Fruit fly (Drosophila melanogaster) whole organism, wandering third instar larva: Measurements from ENCODE around the gene Rbp1-like.

Experiments
- Abd-B ChIP-seq: fragments of >200 bp; optimal IDR thresholded peaks from 2 replicates; lab custom pipeline; 2017; ENCODE audit warnings: missing biosample characterization, missing genetic modification characterization
- CG32264 ChIP-seq: fragments of 200-800 bp; sonication (Bioruptor generic); optimal IDR thresholded peaks from 2 replicates; lab custom pipeline; 2016; ENCODE audit warnings: missing biosample characterization, missing genetic modification characterization
- CG9705 ChIP-seq: fragments of 200-800 bp; sonication (Bioruptor generic); optimal IDR thresholded peaks from 2 replicates; lab custom pipeline; 2018; ENCODE audit warnings: missing biosample characterization, mild to moderate bottlenecking, missing genetic modification characterization
- CrebA ChIP-seq: fragments of 200-800 bp; sonication (Bioruptor generic); optimal IDR thresholded peaks from 2 replicates; lab custom pipeline; 2016; ENCODE audit warnings: missing biosample characterization, mild to moderate bottlenecking, missing genetic modification characterization, borderline replicate concordance
- Dfd ChIP-seq: fragments of >200 bp; optimal IDR thresholded peaks from 2 replicates; lab custom pipeline; 2017; ENCODE audit warnings: missing biosample characterization, missing genetic modification characterization
- Dif ChIP-seq: fragments of 200-275, 200-300 bp; sonication (Bioruptor generic); optimal IDR thresholded peaks from 2 replicates; lab custom pipeline; 2018; ENCODE audit warnings: missing biosample characterization, missing genetic modification characterization; ENCODE audit not compliant: partially characterized antibody
- GATAd ChIP-seq: sonication (Bioruptor generic); optimal IDR thresholded peaks from 2 replicates; lab custom pipeline; 2016; ENCODE audit warnings: missing biosample characterization, missing genetic modification characterization
- HLH106 ChIP-seq: fragments of 200-800 bp; optimal IDR thresholded peaks from 3 replicates; lab custom pipeline; 2019; ENCODE audit warnings: missing biosample characterization, mild to moderate bottlenecking, missing genetic modification characterization, moderate library complexity
- Hnf4 ChIP-seq: fragments of 200-800 bp; sonication (Bioruptor generic); optimal IDR thresholded peaks from 2 replicates; lab custom pipeline; 2016; ENCODE audit warnings: missing biosample characterization, mild to moderate bottlenecking, missing genetic modification characterization
- Hr78 ChIP-seq: fragments of >200 bp; optimal IDR thresholded peaks from 2 replicates; lab custom pipeline; 2017; ENCODE audit warnings: missing biosample characterization, missing genetic modification characterization
- Hr83 ChIP-seq: fragments of 200-300 bp; sonication (Bioruptor generic); optimal IDR thresholded peaks from 2 replicates; lab custom pipeline; 2016; ENCODE audit warnings: missing biosample characterization, mild to moderate bottlenecking, missing genetic modification characterization, moderate library complexity; ENCODE audit not compliant: poor library complexity, severe bottlenecking
- Jra ChIP-seq: sonication (Bioruptor generic); optimal IDR thresholded peaks from 2 replicates; lab custom pipeline; 2016; ENCODE audit warnings: missing biosample characterization, missing genetic modification characterization
- Mio ChIP-seq: sonication (Bioruptor generic); optimal IDR thresholded peaks from 2 replicates; lab custom pipeline; 2016; ENCODE audit warnings: missing biosample characterization, missing genetic modification characterization
- Myc ChIP-seq: fragments of >200 bp; optimal IDR thresholded peaks from 2 replicates; lab custom pipeline; 2017
- N ChIP-seq: fragments of >200 bp; optimal IDR thresholded peaks from 2 replicates; lab custom pipeline; 2018; ENCODE audit warnings: missing biosample characterization, missing external identifiers, missing genetic modification characterization
- OdsH ChIP-seq: fragments of 200-800 bp; sonication (Bioruptor generic); optimal IDR thresholded peaks from 2 replicates; lab custom pipeline; 2016; ENCODE audit warnings: missing biosample characterization, mild to moderate bottlenecking, missing genetic modification characterization
- Rel ChIP-seq, 2 experiments: fragments of 200-800 bp; sonication (Bioruptor generic) in 1 of 2; optimal IDR thresholded peaks; 2 replicates in 1 of 2; 3 replicates in 1 of 2; lab custom pipeline; 2016 to 2019; ENCODE audit warnings: mild to moderate bottlenecking in 2 of 2, missing biosample characterization in 2 of 2, missing genetic modification characterization in 2 of 2, moderate library complexity in 1 of 2
- Sp1 ChIP-seq: fragments of 200-800 bp; sonication (Bioruptor generic); optimal IDR thresholded peaks from 3 replicates; lab custom pipeline; 2019; ENCODE audit warnings: missing biosample characterization, mild to moderate bottlenecking, missing genetic modification characterization, moderate library complexity
- Vsx2 ChIP-seq: fragments of 200-300, 225-300 bp; sonication (Bioruptor generic); optimal IDR thresholded peaks from 2 replicates; lab custom pipeline; 2018; ENCODE audit warnings: missing biosample characterization, missing genetic modification characterization; ENCODE audit not compliant: partially characterized antibody
- brk ChIP-seq: fragments of 200-800 bp; sonication (Bioruptor generic); optimal IDR thresholded peaks from 2 replicates; lab custom pipeline; 2016; ENCODE audit warnings: missing biosample characterization, mild to moderate bottlenecking, missing genetic modification characterization
- dl ChIP-seq, 2 experiments: fragments of 175-275, 200-275 bp in 1 of 2; fragments of 200-275 bp in 1 of 2; sonication (Bioruptor generic); optimal IDR thresholded peaks; lab custom pipeline; 2018; ENCODE audit warnings: mild to moderate bottlenecking in 2 of 2, missing biosample characterization in 2 of 2, missing genetic modification characterization in 2 of 2, moderate library complexity in 2 of 2; ENCODE audit not compliant: partially characterized antibody in 2 of 2, insufficient read depth in 1 of 2
- dmrt93B ChIP-seq: fragments of 200-800 bp; sonication (Bioruptor generic); optimal IDR thresholded peaks from 2 replicates; lab custom pipeline; 2018; ENCODE audit warnings: missing biosample characterization, mild to moderate bottlenecking, missing genetic modification characterization
- fru ChIP-seq: fragments of 200-800 bp; sonication (Bioruptor generic); optimal IDR thresholded peaks from 3 replicates; lab custom pipeline; 2016; ENCODE audit warnings: missing biosample characterization, mild to moderate bottlenecking, missing genetic modification characterization
- h ChIP-seq: fragments of 200-800 bp; sonication (Bioruptor generic); optimal IDR thresholded peaks from 3 replicates; lab custom pipeline; 2016; ENCODE audit warnings: missing biosample characterization, mild to moderate bottlenecking, missing genetic modification characterization
- jim ChIP-seq: fragments of 175-275, 200-325 bp; sonication (Bioruptor generic); optimal IDR thresholded peaks from 2 replicates; lab custom pipeline; 2016; ENCODE audit warnings: missing biosample characterization, mild to moderate bottlenecking, missing genetic modification characterization
- pan ChIP-seq: fragments of >200 bp; optimal IDR thresholded peaks from 2 replicates; lab custom pipeline; 2017
- psq ChIP-seq: fragments of 200-800 bp; sonication (Bioruptor generic); optimal IDR thresholded peaks from 3 replicates; lab custom pipeline; 2017; ENCODE audit warnings: missing biosample characterization, mild to moderate bottlenecking, missing genetic modification characterization, moderate library complexity
- rgr ChIP-seq: fragments of 200-800 bp; sonication (Bioruptor generic); optimal IDR thresholded peaks from 3 replicates; lab custom pipeline; 2016; ENCODE audit warnings: missing biosample characterization, mild to moderate bottlenecking, missing genetic modification characterization
- sage ChIP-seq: fragments of 200-800 bp; sonication (Bioruptor generic); optimal IDR thresholded peaks from 2 replicates; lab custom pipeline; 2016; ENCODE audit warnings: missing biosample characterization, mild to moderate bottlenecking, missing genetic modification characterization
- tai ChIP-seq: sonication (Bioruptor generic); optimal IDR thresholded peaks from 2 replicates; lab custom pipeline; 2016; ENCODE audit warnings: missing biosample characterization, missing genetic modification characterization
- usp ChIP-seq: fragments of >200 bp; optimal IDR thresholded peaks from 2 replicates; lab custom pipeline; 2017; ENCODE audit warnings: missing biosample characterization, missing genetic modification characterization
- woc ChIP-seq: sonication (Bioruptor generic); optimal IDR thresholded peaks from 2 replicates; lab custom pipeline; 2016; ENCODE audit warnings: missing biosample characterization, mild to moderate bottlenecking, missing genetic modification characterization

Rbp1-like gene

DNA sequence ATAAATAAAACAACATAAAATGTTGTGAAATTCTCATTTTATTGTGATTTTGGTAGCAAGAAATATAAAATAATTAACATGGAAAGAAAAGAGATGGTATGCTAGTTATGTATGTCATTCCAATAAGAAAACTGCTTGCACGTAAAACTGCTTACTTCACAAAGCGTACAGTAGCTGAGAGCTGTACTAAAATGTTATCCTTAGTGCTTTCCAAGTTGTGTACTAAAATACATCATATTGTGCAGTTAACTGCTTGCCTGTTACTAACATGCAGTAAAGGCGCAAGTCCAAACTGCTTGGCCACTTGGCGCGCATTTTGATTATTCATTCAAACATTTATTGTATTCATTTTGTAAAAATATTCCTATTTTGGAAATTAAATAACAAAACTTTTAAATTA lies 36.4 kb upstream of the Rbp1-like start:
- TF ChIP-seq pan (no peak), Mio (GFP tag; lab: Kevin White, UChicago) (no peak), Myc (lab: Kevin White, UChicago) (peak; percentile 73), dmrt93B (GFP tag; lab: Kevin White, UChicago) (no peak), OdsH (no peak), N (peak; percentile 66)

DNA sequence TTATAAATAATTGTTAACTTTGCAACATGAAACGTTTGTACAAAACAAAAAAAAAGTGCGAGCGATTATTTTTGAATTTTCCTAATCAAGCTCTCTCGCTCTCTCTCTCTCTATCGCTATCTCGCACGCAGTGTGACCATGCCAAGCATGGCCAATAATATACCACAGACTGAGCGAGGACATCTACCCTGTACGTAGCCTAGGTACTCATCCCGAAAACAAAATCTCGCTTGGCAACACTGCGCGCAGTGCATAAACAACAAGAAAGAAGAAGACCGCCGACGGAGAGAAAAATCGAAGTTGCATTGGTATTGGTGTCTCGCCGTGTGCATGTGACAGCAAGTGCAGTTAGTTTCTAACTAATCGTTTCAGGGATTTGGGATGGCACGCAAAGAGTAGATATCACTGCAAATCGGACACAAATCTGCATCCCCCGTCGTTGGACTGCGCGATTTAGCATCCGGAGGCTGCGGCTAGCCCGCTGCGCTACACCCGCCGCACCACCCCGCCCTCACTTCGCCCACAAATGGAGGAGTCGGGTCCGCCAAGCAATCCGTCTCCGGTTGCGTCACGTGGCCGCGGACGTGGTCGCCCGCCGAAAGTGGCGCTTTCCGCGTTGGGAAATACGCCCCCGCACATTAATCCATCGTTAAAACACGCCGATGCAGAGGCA lies 28.4 kb upstream of the Rbp1-like start, which contains the start of the genes CG1998 and Set2:
Gene CG1998, minus strand, starts transcription at position 134 of the 673 bp plus-strand sequence.
Gene Set2, plus strand, starts transcription at position 302 of the 673 bp plus-strand sequence.
- TF ChIP-seq HLH106 (tag; lab: Kevin White, UChicago) (peak; percentile 18), pan (no peak), Mio (GFP tag; lab: Kevin White, UChicago) (no peak), Hr78 (GFP tag; lab: Kevin White, UChicago) (no peak), jim (GFP tag; lab: Kevin White, UChicago) (no peak), CG9705 (peak; percentile 0), Sp1 (GFP tag; lab: Kevin White, UChicago) (peak; percentile 20), Jra (no peak), sage (no peak), dl (GFP tag; optimal IDR thresholded peaks at IDR 0.05; lab: Kevin White, UChicago; ENCODE audit: insufficient read depth in 1 of 2, partially characterized antibody in 2 of 2) (no peak), GATAd (GFP tag; lab: Kevin White, UChicago) (no peak), Hr83 (GFP tag; lab: Kevin White, UChicago) (peak; percentile 55), woc (GFP tag; lab: Kevin White, UChicago) (no peak), brk (no peak), Dif (GFP tag; lab: Kevin White, UChicago) (peak; percentile 29), dmrt93B (GFP tag; lab: Kevin White, UChicago) (no peak), h (GFP tag; lab: Kevin White, UChicago) (no peak), Hnf4 (GFP tag; lab: Kevin White, UChicago) (no peak), OdsH (no peak), Abd-B (GFP tag; lab: Kevin White, UChicago) (no peak), psq (GFP tag; lab: Kevin White, UChicago) (peak; percentile 11), fru (no peak), Myc (lab: Kevin White, UChicago) (peak; percentile 43), CG32264 (GFP tag; lab: Kevin White, UChicago) (no peak), Rel (GFP tag; optimal IDR thresholded peaks at IDR 0.05; lab: Kevin White, UChicago) (no peak), Rel (tag; optimal IDR thresholded peaks at IDR 0.05; lab: Kevin White, UChicago) (peak; percentile 28), tai (no peak), Dfd (GFP tag; lab: Kevin White, UChicago) (no peak), N (no peak), usp (GFP tag; lab: Kevin White, UChicago) (no peak), rgr (GFP tag; lab: Kevin White, UChicago) (no peak)
- TF ChIP-seq, all 38 proteins: peak for 8

DNA sequence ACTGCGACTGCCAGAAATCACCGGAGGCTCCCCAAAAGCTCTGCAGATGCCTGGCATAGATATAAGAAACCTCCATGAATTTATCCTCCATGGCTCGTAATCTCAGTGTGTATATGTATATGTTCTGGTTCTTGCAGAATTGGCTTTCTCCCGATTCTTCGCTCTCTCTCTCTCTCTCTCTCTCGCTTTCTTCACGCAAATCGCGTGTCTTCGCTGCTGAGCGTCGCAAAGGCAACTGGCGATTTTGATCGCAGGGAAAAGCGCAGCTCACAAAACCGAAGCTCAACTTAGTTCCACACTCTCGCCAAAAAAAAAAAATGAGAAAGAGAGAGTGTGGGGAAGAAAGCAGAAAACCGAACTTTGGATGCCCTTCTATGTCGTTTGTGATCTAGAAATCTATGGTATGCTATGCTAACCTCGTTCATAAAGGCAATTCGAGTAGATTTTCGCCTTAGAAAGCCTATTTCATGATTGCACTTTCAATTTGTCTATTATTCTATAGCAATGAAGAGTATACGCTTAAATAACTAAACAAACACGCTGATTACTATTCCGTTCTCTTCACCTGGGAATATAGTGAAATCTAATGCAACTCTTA lies 26.8 kb upstream of the Rbp1-like start:
- no peak for TF ChIP-seq fru
- no peak for TF ChIP-seq usp (GFP tag; lab: Kevin White, UChicago)
- no peak for TF ChIP-seq dmrt93B (GFP tag; lab: Kevin White, UChicago)
- TF ChIP-seq CrebA: no peak
- no peak for TF ChIP-seq brk
- TF ChIP-seq pan: no peak
- TF ChIP-seq HLH106 (tag; lab: Kevin White, UChicago): no peak
- no peak for TF ChIP-seq Hr83 (GFP tag; lab: Kevin White, UChicago)
- no peak for TF ChIP-seq GATAd (GFP tag; lab: Kevin White, UChicago)
- TF ChIP-seq Sp1 (GFP tag; lab: Kevin White, UChicago): no peak
- no peak for TF ChIP-seq OdsH
- no peak for TF ChIP-seq h (GFP tag; lab: Kevin White, UChicago)
- TF ChIP-seq dl (GFP tag; optimal IDR thresholded peaks at IDR 0.05; lab: Kevin White, UChicago; ENCODE audit: insufficient read depth in 1 of 2, partially characterized antibody in 2 of 2): no peak
- peak; percentile 58 for TF ChIP-seq Dif (GFP tag; lab: Kevin White, UChicago)
- TF ChIP-seq Vsx2 (GFP tag; lab: Kevin White, UChicago): peak; percentile 34
- no peak for TF ChIP-seq rgr (GFP tag; lab: Kevin White, UChicago)
- peak; percentile 74 for TF ChIP-seq woc (GFP tag; lab: Kevin White, UChicago)
